Fruit fly (Drosophila melanogaster) whole organism, embryonic: ENCODE data around the gene CG13385.

Experiments
- Bdp1 ChIP-seq: fragments of 200-800 bp; sonication (Bioruptor generic); optimal IDR thresholded peaks from 3 replicates; lab custom pipeline; 2016; ENCODE audit warnings: missing biosample characterization, missing genetic modification characterization
- Bgb ChIP-seq: fragments of 200-800 bp; sonication (Bioruptor generic); IDR thresholded peaks from 2 replicates; pipeline ENCODE4 v1.3.6; 2022; ENCODE audit warnings: missing biosample characterization, missing genetic modification characterization; ENCODE audit not compliant: partially characterized antibody
- CG10431 ChIP-seq: fragments of 200-800 bp; sonication (Bioruptor generic); optimal IDR thresholded peaks from 3 replicates; lab custom pipeline; 2018; ENCODE audit warnings: missing biosample characterization, mild to moderate bottlenecking, missing genetic modification characterization
- CG11456 ChIP-seq: fragments of 200-800 bp; sonication (Bioruptor generic); IDR thresholded peaks from 3 replicates; pipeline ENCODE4 v1.3.6; 2022; ENCODE audit warnings: missing biosample characterization, missing genetic modification characterization
- CG13123 ChIP-seq: fragments of 200-800 bp; sonication (Bioruptor generic); optimal IDR thresholded peaks from 2 replicates; lab custom pipeline; 2016; ENCODE audit warnings: missing biosample characterization, missing genetic modification characterization
- CG14667 ChIP-seq: fragments of 200-800 bp; sonication (Bioruptor generic); IDR thresholded peaks from 2 replicates; pipeline ENCODE4 v1.3.6; 2022; ENCODE audit warnings: missing biosample characterization, missing genetic modification characterization
- CG15073 ChIP-seq: fragments of 200-800 bp; sonication (Bioruptor generic); optimal IDR thresholded peaks from 2 replicates; lab custom pipeline; 2016; ENCODE audit warnings: missing biosample characterization, missing genetic modification characterization
- CG16863 ChIP-seq: fragments of 200-800 bp; sonication (Bioruptor generic); optimal IDR thresholded peaks from 3 replicates; lab custom pipeline; 2016; ENCODE audit warnings: missing biosample characterization, missing genetic modification characterization
- CG17568 ChIP-seq: fragments of 200-800 bp; sonication (Bioruptor generic); optimal IDR thresholded peaks from 2 replicates; lab custom pipeline; 2018; ENCODE audit warnings: missing biosample characterization, mild to moderate bottlenecking, missing genetic modification characterization, moderate library complexity
- CG2202 ChIP-seq: fragments of 200-800 bp; sonication (Bioruptor generic); optimal IDR thresholded peaks from 2 replicates; lab custom pipeline; 2018; ENCODE audit warnings: missing biosample characterization, mild to moderate bottlenecking, missing genetic modification characterization
- CG42726 ChIP-seq: fragments of 200-800 bp; sonication (Bioruptor generic); IDR thresholded peaks from 2 replicates; pipeline ENCODE4 v1.3.6; 2022; ENCODE audit warnings: missing biosample characterization, missing genetic modification characterization; ENCODE audit not compliant: partially characterized antibody
- CG4424 ChIP-seq: fragments of 200-800 bp; sonication (Bioruptor generic); optimal IDR thresholded peaks from 3 replicates; lab custom pipeline; 2016; ENCODE audit warnings: missing biosample characterization, missing genetic modification characterization
- CG6254 ChIP-seq: fragments of 200-800 bp; sonication (Bioruptor generic); optimal IDR thresholded peaks from 3 replicates; lab custom pipeline; 2017; ENCODE audit warnings: mild to moderate bottlenecking, missing biosample characterization, missing genetic modification reagents, missing genetic modification characterization
- CG6854 ChIP-seq: fragments of 200-800 bp; sonication (Bioruptor generic); optimal IDR thresholded peaks from 3 replicates; lab custom pipeline; 2017; ENCODE audit warnings: missing biosample characterization, mild to moderate bottlenecking, missing genetic modification characterization
- CG7839 ChIP-seq: fragments of 200-800 bp; sonication (Bioruptor generic); optimal IDR thresholded peaks from 3 replicates; lab custom pipeline; 2018; ENCODE audit warnings: missing biosample characterization, mild to moderate bottlenecking, missing genetic modification characterization, moderate library complexity
- CG7928 ChIP-seq: fragments of 200-800 bp; sonication (Bioruptor generic); optimal IDR thresholded peaks from 2 replicates; lab custom pipeline; 2017; ENCODE audit warnings: missing biosample characterization, mild to moderate bottlenecking, missing genetic modification characterization
- CG7987 ChIP-seq: fragments of 200-800 bp; sonication (Bioruptor generic); optimal IDR thresholded peaks from 2 replicates; lab custom pipeline; 2018; ENCODE audit warnings: missing biosample characterization, mild to moderate bottlenecking, missing genetic modification characterization, moderate library complexity
- CG8290 ChIP-seq, 3 experiments: fragments of 200-800 bp; sonication (Bioruptor generic); optimal IDR thresholded peaks; 2 replicates each; lab custom pipeline; 2016 to 2019; ENCODE audit warnings: missing biosample characterization in 3 of 3, missing genetic modification characterization in 3 of 3, mild to moderate bottlenecking in 2 of 3, moderate library complexity in 1 of 3
- CG8765 ChIP-seq: fragments of 200-800 bp; sonication (Bioruptor generic); IDR thresholded peaks from 2 replicates; pipeline ENCODE4 v1.3.6; 2022; ENCODE audit warnings: missing biosample characterization, missing genetic modification characterization
- CTCF ChIP-seq: fragments of 200-800 bp; sonication (Bioruptor generic); optimal IDR thresholded peaks from 2 replicates; lab custom pipeline; 2017; ENCODE audit warnings: missing biosample characterization, mild to moderate bottlenecking, missing genetic modification characterization, moderate library complexity
- Dip2 ChIP-seq: fragments of 200-800 bp; sonication (Bioruptor generic); IDR thresholded peaks from 2 replicates; pipeline ENCODE4 v1.3.6; 2022; ENCODE audit warnings: missing biosample characterization, missing genetic modification characterization
- Doc2 ChIP-seq: fragments of 200-800 bp; sonication (Bioruptor generic); IDR thresholded peaks from 2 replicates; pipeline ENCODE4 v1.3.6; 2022; ENCODE audit warnings: missing biosample characterization, missing genetic modification characterization
- E2f1 ChIP-seq: fragments of 200-800 bp; sonication (Bioruptor generic); IDR thresholded peaks from 2 replicates; pipeline ENCODE4 v1.3.6; 2022; ENCODE audit warnings: missing biosample characterization, missing genetic modification characterization
- HmgZ ChIP-seq: fragments of 200-800 bp; sonication (Bioruptor generic); optimal IDR thresholded peaks from 2 replicates; lab custom pipeline; 2018; ENCODE audit warnings: missing biosample characterization, mild to moderate bottlenecking, missing genetic modification characterization
- Hr3 ChIP-seq: fragments of 200-800 bp; sonication (Bioruptor generic); optimal IDR thresholded peaks from 3 replicates; lab custom pipeline; 2016; ENCODE audit warnings: missing biosample characterization, missing genetic modification characterization
- Kr ChIP-seq: fragments of 200-800 bp; sonication (Bioruptor generic); optimal IDR thresholded peaks from 2 replicates; lab custom pipeline; 2017; ENCODE audit warnings: missing biosample characterization, mild to moderate bottlenecking, missing genetic modification characterization
- Lpt ChIP-seq: fragments of >200 bp; optimal IDR thresholded peaks from 2 replicates; lab custom pipeline; 2018; ENCODE audit warnings: missing biosample characterization, missing genetic modification characterization
- Ptx1 ChIP-seq: fragments of 200-800 bp; sonication (Bioruptor generic); IDR thresholded peaks from 2 replicates; pipeline ENCODE4 v1.3.6; 2022; ENCODE audit warnings: missing biosample characterization, missing genetic modification characterization
- TFAM ChIP-seq: fragments of 200-800 bp; sonication (Bioruptor generic); optimal IDR thresholded peaks from 2 replicates; lab custom pipeline; 2017; ENCODE audit warnings: missing biosample characterization, missing genetic modification characterization, inconsistent platforms
- aop ChIP-seq: fragments of 200-800 bp; sonication (Bioruptor generic); IDR thresholded peaks from 2 replicates; pipeline ENCODE4 v1.3.6; 2022; ENCODE audit warnings: missing biosample characterization, missing genetic modification characterization
- ash1 ChIP-seq: fragments of 200-800 bp; sonication (Bioruptor generic); optimal IDR thresholded peaks from 2 replicates; lab custom pipeline; 2018; ENCODE audit warnings: missing biosample characterization, mild to moderate bottlenecking, missing genetic modification characterization
- bigmax ChIP-seq: fragments of 200-800 bp; sonication (Bioruptor generic); optimal IDR thresholded peaks from 2 replicates; lab custom pipeline; 2018; ENCODE audit warnings: missing biosample characterization, mild to moderate bottlenecking, missing genetic modification characterization
- chinmo ChIP-seq: fragments of 200-800 bp; sonication (Bioruptor generic); IDR thresholded peaks from 4 replicates; pipeline ENCODE4 v1.3.6; 2022; ENCODE audit warnings: missing biosample characterization, missing genetic modification characterization; ENCODE audit not compliant: partially characterized antibody
- chm ChIP-seq: fragments of 200-800 bp; sonication (Bioruptor generic); IDR thresholded peaks from 2 replicates; pipeline ENCODE4 v1.3.6; 2022; ENCODE audit warnings: missing biosample characterization, missing genetic modification characterization
- croc ChIP-seq: fragments of 200-800 bp; sonication (Bioruptor generic); conservative IDR thresholded peaks from 3 replicates; pipeline ENCODE4 v1.3.6; 2022; ENCODE audit warnings: missing biosample characterization, missing genetic modification characterization
- dmrt11E ChIP-seq: fragments of 200-800 bp; sonication (Bioruptor generic); optimal IDR thresholded peaks from 3 replicates; lab custom pipeline; 2018; ENCODE audit warnings: missing biosample characterization, mild to moderate bottlenecking, missing genetic modification characterization, moderate library complexity
- dpn ChIP-seq, 2 experiments: fragments of 200-800 bp; sonication (Bioruptor generic); optimal IDR thresholded peaks; 3 replicates each; lab custom pipeline; 2016; ENCODE audit warnings: missing biosample characterization in 2 of 2, missing genetic modification characterization in 2 of 2
- gcm2 ChIP-seq: fragments of 200-800 bp; sonication (Bioruptor generic); optimal IDR thresholded peaks from 2 replicates; lab custom pipeline; 2016; ENCODE audit warnings: missing biosample characterization, missing genetic modification characterization
- hb ChIP-seq: fragments of 200-800 bp; sonication (Bioruptor generic); IDR thresholded peaks from 3 replicates; pipeline ENCODE4 v1.3.6; 2022; ENCODE audit warnings: missing biosample characterization, missing genetic modification characterization; ENCODE audit not compliant: partially characterized antibody
- hkb ChIP-seq, 2 experiments: fragments of 200-800 bp in 1 of 2; fragments of >200 bp in 1 of 2; sonication (Bioruptor generic) in 1 of 2; IDR thresholded peaks in 1 of 2; optimal IDR thresholded peaks in 1 of 2; 2 replicates each; pipeline versions ENCODE4 v1.3.6 to Lab custom; 2017 to 2022; ENCODE audit warnings: missing biosample characterization in 1 of 2, missing genetic modification characterization in 1 of 2
- ind ChIP-seq: fragments of 200-800 bp; sonication (Bioruptor generic); optimal IDR thresholded peaks from 3 replicates; lab custom pipeline; 2016; ENCODE audit warnings: missing biosample characterization, missing genetic modification characterization
- jing ChIP-seq: fragments of 200-800 bp; sonication (Bioruptor generic); optimal IDR thresholded peaks from 2 replicates; lab custom pipeline; 2018; ENCODE audit warnings: missing biosample characterization, mild to moderate bottlenecking, missing genetic modification characterization
- ken ChIP-seq: fragments of 200-800 bp; sonication (Bioruptor generic); IDR thresholded peaks from 3 replicates; pipeline ENCODE4 v1.3.6; 2022; ENCODE audit warnings: missing biosample characterization, missing genetic modification characterization
- luna ChIP-seq: fragments of 200-800 bp; sonication (Bioruptor generic); optimal IDR thresholded peaks from 2 replicates; lab custom pipeline; 2016; ENCODE audit warnings: missing biosample characterization, missing genetic modification characterization
- nerfin-2 ChIP-seq: fragments of 200-800 bp; sonication (Bioruptor generic); IDR thresholded peaks from 2 replicates; pipeline ENCODE4 v1.3.6; 2022; ENCODE audit warnings: missing biosample characterization, missing genetic modification characterization; ENCODE audit not compliant: partially characterized antibody
- odd ChIP-seq: fragments of 200-800 bp; sonication (Bioruptor generic); optimal IDR thresholded peaks from 2 replicates; lab custom pipeline; 2017; ENCODE audit warnings: missing biosample characterization, mild to moderate bottlenecking, missing genetic modification characterization
- row ChIP-seq: fragments of 200-800 bp; sonication (Bioruptor generic); IDR thresholded peaks from 3 replicates; pipeline ENCODE4 v1.3.6; 2022; ENCODE audit warnings: missing biosample characterization, missing genetic modification characterization
- shn ChIP-seq: fragments of 200-800 bp; sonication (Bioruptor generic); optimal IDR thresholded peaks from 3 replicates; lab custom pipeline; 2016; ENCODE audit warnings: missing biosample characterization, missing genetic modification characterization

Gene CG13385

dm6 chr2L:8370364-8371326, 25.8 kb upstream of the CG13385 start, which contains the start of gene CG17292 (continued):
- TF ChIP-seq Ptx1: no peak
- TF ChIP-seq CTCF (GFP tag; lab: Kevin White, UChicago): peak; percentile 57
- TF ChIP-seq CG4424 (GFP tag; lab: Kevin White, UChicago): no peak
- TF ChIP-seq CG11456 (GFP tag; lab: Robert Waterston, UW): peak; percentile 75; the same call in 2 of the 3 replicates
- TF ChIP-seq HmgZ (tag; lab: Kevin White, UChicago): peak; percentile 83
- peak; percentile 6 for TF ChIP-seq CG16863 (GFP tag; lab: Kevin White, UChicago)
- no peak for TF ChIP-seq ind (GFP tag; lab: Kevin White, UChicago)
- no peak for TF ChIP-seq Dip2 (GFP tag; lab: Robert Waterston, UW)
- TF ChIP-seq gcm2 (GFP tag; lab: Kevin White, UChicago): no peak
- TF ChIP-seq shn: peak; percentile 46
- no peak for TF ChIP-seq CG10431
- peak; percentile 83 for TF ChIP-seq nerfin-2 (GFP tag; lab: Robert Waterston, UW)
- TF ChIP-seq CG14667 (GFP tag; lab: Robert Waterston, UW): no peak
- peak; percentile 10 for TF ChIP-seq CG6254
- peak; percentile 62; the same call in 2 of the 3 replicates for TF ChIP-seq ken (GFP tag; lab: Robert Waterston, UW)
- TF ChIP-seq Lpt (GFP tag; lab: Kevin White, UChicago): no peak
- TF ChIP-seq CG42726 (GFP tag; lab: Robert Waterston, UW): peak; percentile 74
- TF ChIP-seq CG6854 (GFP tag; lab: Kevin White, UChicago): no peak
- TF ChIP-seq chinmo (GFP tag; lab: Robert Waterston, UW): peak; percentile 93
- TF ChIP-seq dpn (GFP tag; optimal IDR thresholded peaks at IDR 0.05; lab: Kevin White, UChicago): peak in 1 of 2 experiments; percentile 59
- TF ChIP-seq hb: peak; percentile 84
- TF ChIP-seq luna: no peak
- peak; percentile 60; the same call in 1 of the 2 replicates for TF ChIP-seq chm
- no peak for TF ChIP-seq CG8765
- no peak for TF ChIP-seq dmrt11E
- TF ChIP-seq ash1 (GFP tag; lab: Kevin White, UChicago): no peak
- TF ChIP-seq row (GFP tag; lab: Robert Waterston, UW): peak; percentile 60
- no peak for TF ChIP-seq Bdp1 (GFP tag; lab: Kevin White, UChicago)
- peak; percentile 94 for TF ChIP-seq Bgb (GFP tag; lab: Robert Waterston, UW)
- TF ChIP-seq hkb (optimal IDR thresholded peaks at IDR 0.05; lab: Kevin White, UChicago): no peak
- TF ChIP-seq hkb (GFP tag; IDR thresholded peaks at IDR 0.05; lab: Robert Waterston, UW): peak; percentile 85
- no peak for TF ChIP-seq CG8290 (GFP tag; optimal IDR thresholded peaks at IDR 0.05; lab: Kevin White, UChicago)
- TF ChIP-seq CG8290 (tag; optimal IDR thresholded peaks at IDR 0.05; lab: Kevin White, UChicago): peak in 1 of 2 experiments; percentile 88
- no peak for TF ChIP-seq bigmax (GFP tag; lab: Kevin White, UChicago)
- no peak for TF ChIP-seq aop (GFP tag; lab: Robert Waterston, UW)
- no peak for TF ChIP-seq TFAM (GFP tag; lab: Kevin White, UChicago)
- TF ChIP-seq Hr3 (GFP tag; lab: Kevin White, UChicago): no peak
- no peak for TF ChIP-seq CG2202 (tag; lab: Kevin White, UChicago)
- TF ChIP-seq CG7839 (tag; lab: Kevin White, UChicago): no peak
- no peak for TF ChIP-seq CG17568 (GFP tag; lab: Kevin White, UChicago)
- no peak for TF ChIP-seq CG15073 (GFP tag; lab: Kevin White, UChicago)
- peak; percentile 55 for TF ChIP-seq CG7987 (GFP tag; lab: Kevin White, UChicago)
- no peak for TF ChIP-seq Kr
- TF ChIP-seq odd (GFP tag; lab: Kevin White, UChicago): peak; percentile 22
- TF ChIP-seq Doc2: no peak
- peak; percentile 41; the same call in 1 of the 2 replicates for TF ChIP-seq E2f1 (GFP tag; lab: Robert Waterston, UW)
- no peak for TF ChIP-seq croc (GFP tag; lab: Robert Waterston, UW)
- TF ChIP-seq CG13123 (GFP tag; lab: Kevin White, UChicago): no peak
- peak; percentile 28 for TF ChIP-seq CG7928
- no peak for TF ChIP-seq jing (GFP tag; lab: Kevin White, UChicago)
